Worm (Caenorhabditis elegans) whole organism, young adult: ENCODE data around the gene mtre-1.
A peak's percentile ranks its signal among the peaks of the same experiment; 100 is the strongest.

Experiments used
- B0035.1 ChIP-seq: sonication (generic microtip); optimal IDR thresholded peaks from 2 replicates; lab custom pipeline; 2016; ENCODE audit warnings: missing genetic modification characterization, mild to moderate bottlenecking, missing compliant biosample characterization, missing genotype, missing genetic modification reagents
- B0261.1 ChIP-seq: sonication (generic microtip); optimal IDR thresholded peaks from 2 replicates; lab custom pipeline; 2016; ENCODE audit warnings: mild to moderate bottlenecking, missing genetic modification characterization, moderate library complexity, missing compliant biosample characterization
- B0336.3 ChIP-seq: fragments of 200-800 bp; sonication (Bioruptor generic); IDR thresholded peaks from 2 replicates; pipeline ENCODE4 v1.3.6; 2022; ENCODE audit warnings: missing genetic modification characterization, missing compliant biosample characterization
- C17E4.6 ChIP-seq: fragments of 200-800 bp; sonication (Bioruptor generic); IDR thresholded peaks from 2 replicates; pipeline ENCODE4 v1.3.6; 2022; ENCODE audit warnings: missing genetic modification reagents, missing genetic modification characterization, missing compliant biosample characterization
- F10E7.11 ChIP-seq: sonication (generic microtip); optimal IDR thresholded peaks from 2 replicates; lab custom pipeline; 2017; ENCODE audit warnings: mild to moderate bottlenecking, missing genetic modification characterization, moderate library complexity, missing compliant biosample characterization
- F23B12.7 ChIP-seq: sonication (generic microtip); optimal IDR thresholded peaks from 2 replicates; lab custom pipeline; 2017; ENCODE audit warnings: missing genetic modification characterization, mild to moderate bottlenecking, missing compliant biosample characterization, antibody characterized with exemption, moderate library complexity; ENCODE audit not compliant: insufficient read depth
- F37B4.10 ChIP-seq: fragments of 200-800 bp; sonication (Bioruptor generic); IDR thresholded peaks from 2 replicates; pipeline ENCODE4 v1.3.6; 2022; ENCODE audit warnings: missing genetic modification characterization, missing compliant biosample characterization
- F39B2.1 ChIP-seq: fragments of 200-800 bp; sonication (Bioruptor generic); IDR thresholded peaks from 2 replicates; pipeline ENCODE4 v1.3.6; 2022; ENCODE audit warnings: missing genetic modification reagents, missing genetic modification characterization, missing compliant biosample characterization
- F49E8.2 ChIP-seq: sonication (generic microtip); optimal IDR thresholded peaks from 3 replicates; lab custom pipeline; 2017; ENCODE audit warnings: missing genetic modification characterization, mild to moderate bottlenecking, missing compliant biosample characterization, antibody characterized with exemption, moderate library complexity; ENCODE audit not compliant: insufficient read depth
- F55B11.4 ChIP-seq: sonication (generic microtip); optimal IDR thresholded peaks from 2 replicates; lab custom pipeline; 2016; ENCODE audit warnings: missing compliant biosample characterization, missing genetic modification characterization, borderline replicate concordance; ENCODE audit not compliant: insufficient read depth
- F57A8.1 ChIP-seq: fragments of 200-800 bp; sonication (Bioruptor generic); optimal IDR thresholded peaks from 2 replicates; lab custom pipeline; 2018; ENCODE audit warnings: mild to moderate bottlenecking, missing genetic modification characterization, moderate library complexity, missing compliant biosample characterization
- T26A5.8 ChIP-seq: sonication (generic microtip); optimal IDR thresholded peaks from 2 replicates; lab custom pipeline; 2016; ENCODE audit warnings: missing genetic modification characterization, missing compliant biosample characterization
- Y53G8AR.9 ChIP-seq: fragments of 200-800 bp; sonication (Bioruptor generic); conservative IDR thresholded peaks from 2 replicates; pipeline ENCODE4 v1.3.6; 2022; ENCODE audit warnings: missing genetic modification reagents, missing genetic modification characterization, missing compliant biosample characterization
- atf-7 ChIP-seq: sonication (generic microtip); optimal IDR thresholded peaks from 2 replicates; lab custom pipeline; 2017; ENCODE audit warnings: mild to moderate bottlenecking, missing genetic modification characterization, missing compliant biosample characterization
- attf-6 ChIP-seq: fragments of 200-800 bp; sonication (Bioruptor generic); IDR thresholded peaks from 2 replicates; pipeline ENCODE4 v1.3.6; 2022; ENCODE audit warnings: missing genetic modification reagents, missing genetic modification characterization, missing compliant biosample characterization
- bed-2 ChIP-seq: fragments of 200-800 bp; sonication (Bioruptor generic); IDR thresholded peaks from 2 replicates; pipeline ENCODE4 v1.3.6; 2022; ENCODE audit warnings: missing genetic modification reagents, missing genetic modification characterization, missing compliant biosample characterization
- cebp-2 ChIP-seq: fragments of 200-800 bp; sonication (Bioruptor generic); IDR thresholded peaks from 2 replicates; pipeline ENCODE4 v1.3.6; 2022; ENCODE audit warnings: missing genetic modification characterization, missing compliant biosample characterization
- ceh-100 ChIP-seq: fragments of 200-800 bp; sonication (Bioruptor generic); IDR thresholded peaks from 2 replicates; pipeline ENCODE4 v1.3.6; 2022; ENCODE audit warnings: missing genetic modification reagents, missing genetic modification characterization, missing compliant biosample characterization
- ceh-27 ChIP-seq: fragments of 200-800 bp; sonication (Bioruptor generic); optimal IDR thresholded peaks from 2 replicates; lab custom pipeline; 2018; ENCODE audit warnings: mild to moderate bottlenecking, missing genetic modification characterization, moderate library complexity, missing compliant biosample characterization
- ceh-79 ChIP-seq: sonication (generic microtip); optimal IDR thresholded peaks from 2 replicates; lab custom pipeline; 2017; ENCODE audit warnings: mild to moderate bottlenecking, missing genetic modification characterization, missing compliant biosample characterization
- die-1 ChIP-seq: sonication (generic microtip); optimal IDR thresholded peaks from 2 replicates; lab custom pipeline; 2016; ENCODE audit warnings: missing genotype, mild to moderate bottlenecking, missing genetic modification characterization, missing compliant biosample characterization
- dpff-1 ChIP-seq: sonication (generic microtip); optimal IDR thresholded peaks from 2 replicates; lab custom pipeline; 2017; ENCODE audit warnings: mild to moderate bottlenecking, missing genetic modification characterization, missing compliant biosample characterization
- efl-1 ChIP-seq: fragments of 150-350 bp; optimal IDR thresholded peaks from 2 replicates; lab custom pipeline; 2014; ENCODE audit warnings: missing biosample characterization, missing genetic modification reagents, missing genetic modification characterization
- gei-17 ChIP-seq: fragments of 200-800 bp; sonication (Bioruptor generic); optimal IDR thresholded peaks from 2 replicates; lab custom pipeline; 2018; ENCODE audit warnings: mild to moderate bottlenecking, missing genetic modification characterization, missing compliant biosample characterization
- hlh-12 ChIP-seq: sonication (generic microtip); optimal IDR thresholded peaks from 2 replicates; lab custom pipeline; 2016; ENCODE audit warnings: missing genetic modification characterization, missing compliant biosample characterization
- hlh-26 ChIP-seq: fragments of 200-800 bp; sonication (Bioruptor generic); conservative IDR thresholded peaks from 2 replicates; pipeline ENCODE4 v1.3.6; 2022; ENCODE audit warnings: missing genetic modification reagents, missing genetic modification characterization, missing compliant biosample characterization
- hsf-1 ChIP-seq: fragments of 200-800 bp; sonication (Bioruptor generic); IDR thresholded peaks from 2 replicates; pipeline ENCODE4 v1.3.6; 2022; ENCODE audit warnings: missing genetic modification reagents, missing genetic modification characterization, missing compliant biosample characterization
- lag-1 ChIP-seq: fragments of 200-800 bp; sonication (Bioruptor generic); IDR thresholded peaks from 2 replicates; pipeline ENCODE4 v1.3.6; 2022; ENCODE audit warnings: missing genetic modification reagents, missing genetic modification characterization, missing compliant biosample characterization
- let-526 ChIP-seq: fragments of 200-800 bp; sonication (Bioruptor generic); IDR thresholded peaks from 2 replicates; pipeline ENCODE4 v1.3.6; 2022; ENCODE audit warnings: missing genetic modification reagents, missing genetic modification characterization, missing compliant biosample characterization
- lin-54 ChIP-seq: fragments of 200-800 bp; sonication (Bioruptor generic); optimal IDR thresholded peaks from 2 replicates; lab custom pipeline; 2018; ENCODE audit warnings: mild to moderate bottlenecking, missing genetic modification characterization, missing compliant biosample characterization
- lir-1 ChIP-seq: fragments of 200-800 bp; sonication (Bioruptor generic); conservative IDR thresholded peaks from 2 replicates; pipeline ENCODE4 v1.3.6; 2022; ENCODE audit warnings: missing genetic modification reagents, missing genetic modification characterization, missing compliant biosample characterization
- lsl-1 ChIP-seq: fragments of 200-800 bp; sonication (Bioruptor generic); optimal IDR thresholded peaks from 2 replicates; lab custom pipeline; 2018; ENCODE audit warnings: mild to moderate bottlenecking, missing genetic modification characterization, moderate library complexity, missing compliant biosample characterization
- madf-6 ChIP-seq: fragments of 200-800 bp; sonication (Bioruptor generic); IDR thresholded peaks from 2 replicates; pipeline ENCODE4 v1.3.6; 2022; ENCODE audit warnings: missing genetic modification reagents, missing genetic modification characterization, missing compliant biosample characterization
- mes-4 ChIP-seq: sonication (generic microtip); optimal IDR thresholded peaks from 2 replicates; lab custom pipeline; 2016; ENCODE audit warnings: missing genotype, missing genetic modification characterization, missing compliant biosample characterization
- mxl-1 ChIP-seq: sonication (generic microtip); optimal IDR thresholded peaks from 2 replicates; lab custom pipeline; 2016; ENCODE audit warnings: missing genetic modification characterization, missing compliant biosample characterization
- nhr-120 ChIP-seq: fragments of 200-800 bp; sonication (Bioruptor generic); IDR thresholded peaks from 2 replicates; pipeline ENCODE4 v1.3.6; 2022; ENCODE audit warnings: missing genetic modification characterization, missing compliant biosample characterization
- nhr-179 ChIP-seq: sonication (generic microtip); optimal IDR thresholded peaks from 2 replicates; lab custom pipeline; 2016; ENCODE audit warnings: mild to moderate bottlenecking, missing genetic modification characterization, missing compliant biosample characterization
- nhr-27 ChIP-seq: fragments of 200-800 bp; sonication (Bioruptor generic); optimal IDR thresholded peaks from 2 replicates; lab custom pipeline; 2018; ENCODE audit warnings: mild to moderate bottlenecking, missing genetic modification characterization, moderate library complexity, missing compliant biosample characterization
- nhr-80 ChIP-seq: sonication (generic microtip); optimal IDR thresholded peaks from 2 replicates; lab custom pipeline; 2016; ENCODE audit warnings: missing genetic modification characterization, missing compliant biosample characterization
- pha-4 ChIP-seq: fragments of 150-350 bp; sonication (generic microtip); optimal IDR thresholded peaks from 2 replicates; lab custom pipeline; 2014; ENCODE audit warnings: missing biosample characterization, missing genetic modification reagents, missing genetic modification characterization
- rcor-1 ChIP-seq: fragments of 200-800 bp; sonication (Bioruptor generic); IDR thresholded peaks from 2 replicates; pipeline ENCODE4 v1.3.6; 2022; ENCODE audit warnings: missing genetic modification reagents, missing genetic modification characterization, missing compliant biosample characterization
- snpc-1.1 ChIP-seq: sonication (generic microtip); optimal IDR thresholded peaks from 2 replicates; lab custom pipeline; 2017; ENCODE audit warnings: missing genetic modification characterization, mild to moderate bottlenecking, missing compliant biosample characterization, antibody characterized with exemption, moderate library complexity, missing genotype, missing genetic modification reagents; ENCODE audit not compliant: insufficient read depth
- snpc-3.4 ChIP-seq: sonication (generic microtip); optimal IDR thresholded peaks from 2 replicates; lab custom pipeline; 2017; ENCODE audit warnings: missing genetic modification characterization, mild to moderate bottlenecking, missing compliant biosample characterization, antibody characterized with exemption, moderate library complexity, missing genotype, missing genetic modification reagents
- tbp1 ChIP-seq: fragments of 200-800 bp; sonication (Bioruptor generic); optimal IDR thresholded peaks from 2 replicates; lab custom pipeline; 2018; ENCODE audit warnings: mild to moderate bottlenecking, missing genetic modification characterization, missing compliant biosample characterization
- tbx-9 ChIP-seq: sonication (generic microtip); optimal IDR thresholded peaks from 2 replicates; lab custom pipeline; 2016; ENCODE audit warnings: borderline replicate concordance, missing genetic modification characterization, inconsistent platforms, missing compliant biosample characterization
- unc-130 ChIP-seq: sonication (generic microtip); optimal IDR thresholded peaks from 2 replicates; lab custom pipeline; 2016; ENCODE audit warnings: missing genetic modification reagents, missing genetic modification characterization, missing compliant biosample characterization
- zim-3 ChIP-seq: sonication (generic microtip); optimal IDR thresholded peaks from 2 replicates; lab custom pipeline; 2017; ENCODE audit warnings: mild to moderate bottlenecking, missing genetic modification characterization, moderate library complexity, missing compliant biosample characterization
- ztf-18 ChIP-seq: sonication (generic microtip); optimal IDR thresholded peaks from 2 replicates; lab custom pipeline; 2016; ENCODE audit warnings: missing genotype, mild to moderate bottlenecking, missing genetic modification characterization, missing compliant biosample characterization
- ztf-25 ChIP-seq: fragments of 200-800 bp; sonication (Bioruptor generic); IDR thresholded peaks from 2 replicates; pipeline ENCODE4 v1.3.6; 2022; ENCODE audit warnings: missing genetic modification reagents, missing genetic modification characterization, missing compliant biosample characterization

The mtre-1 gene

ce11 chrII:8091528-8091927 lies 41.2 kb upstream of the mtre-1 start:
- TF ChIP-seq B0336.3 = no peak; the same call in 1 of the 2 replicates
- peak; percentile 77 for TF ChIP-seq tbp1 (GFP tag; lab: Kevin White, UChicago)
- no peak for TF ChIP-seq F37B4.10
- no peak for TF ChIP-seq let-526
- no peak for TF ChIP-seq efl-1 (GFP tag; lab: Kevin White, UChicago)
- no peak for TF ChIP-seq zim-3
- TF ChIP-seq die-1 = no peak
- TF ChIP-seq ztf-25 = no peak
- TF ChIP-seq nhr-120 (GFP tag; lab: Robert Waterston, UW) = no peak
- no peak for TF ChIP-seq mes-4 (tag; lab: Kevin White, UChicago)
- peak; percentile 37; the same call in 1 of the 2 replicates for TF ChIP-seq ceh-100 (GFP tag; lab: Robert Waterston, UW)
- peak; percentile 78 for TF ChIP-seq rcor-1 (GFP tag; lab: Robert Waterston, UW)
- peak; percentile 30 for TF ChIP-seq nhr-80 (tag; lab: Kevin White, UChicago)
- no peak for TF ChIP-seq ceh-27 (GFP tag; lab: Kevin White, UChicago)
- no peak for TF ChIP-seq atf-7 (tag; lab: Kevin White, UChicago)
- peak; percentile 25 for TF ChIP-seq F49E8.2 (tag; lab: Kevin White, UChicago)
- TF ChIP-seq tbx-9 (tag; lab: Kevin White, UChicago) = no peak
- no peak for TF ChIP-seq B0261.1 (tag; lab: Kevin White, UChicago)
- TF ChIP-seq C17E4.6 (GFP tag; lab: Robert Waterston, UW) = no peak
- no peak for TF ChIP-seq lag-1 (GFP tag; lab: Robert Waterston, UW)
- no peak for TF ChIP-seq B0035.1 (tag; lab: Kevin White, UChicago)
- TF ChIP-seq hlh-26 = no peak
- TF ChIP-seq bed-2 = no peak
- peak; percentile 80 for TF ChIP-seq ztf-18 (tag; lab: Kevin White, UChicago)
- no peak for TF ChIP-seq cebp-2 (GFP tag; lab: Robert Waterston, UW)
- no peak for TF ChIP-seq Y53G8AR.9
- TF ChIP-seq attf-6 (GFP tag; lab: Robert Waterston, UW) = peak; percentile 55; the same call in 1 of the 2 replicates
- TF ChIP-seq F39B2.1 = 0 out of 2 replicates have a peak, but pooled peaks have one; percentile 38
- TF ChIP-seq T26A5.8 (tag; lab: Kevin White, UChicago) = no peak
- no peak for TF ChIP-seq mxl-1 (tag; lab: Kevin White, UChicago)
- TF ChIP-seq lin-54 = no peak
- no peak for TF ChIP-seq unc-130 (GFP tag; lab: Kevin White, UChicago)
- no peak for TF ChIP-seq F55B11.4 (tag; lab: Kevin White, UChicago)
- peak; percentile 10 for TF ChIP-seq pha-4
- TF ChIP-seq nhr-179 (tag; lab: Kevin White, UChicago) = no peak
- TF ChIP-seq snpc-3.4 (tag; lab: Kevin White, UChicago) = peak; percentile 82
- peak; percentile 77 for TF ChIP-seq F23B12.7
- no peak for TF ChIP-seq F10E7.11 (tag; lab: Kevin White, UChicago)
- TF ChIP-seq hsf-1 (GFP tag; lab: Robert Waterston, UW) = 0 out of 2 replicates have a peak, but pooled peaks have one; percentile 30
- no peak for TF ChIP-seq hlh-12 (tag; lab: Kevin White, UChicago)
- TF ChIP-seq madf-6 (GFP tag; lab: Robert Waterston, UW) = peak; percentile 78
- TF ChIP-seq lir-1 (GFP tag; lab: Robert Waterston, UW) = 0 out of 2 replicates have a peak, but pooled peaks have one; percentile 6
- TF ChIP-seq ceh-79 = no peak
- no peak for TF ChIP-seq F57A8.1 (GFP tag; lab: Kevin White, UChicago)
- peak; percentile 95 for TF ChIP-seq snpc-1.1 (tag; lab: Kevin White, UChicago)
- TF ChIP-seq dpff-1 (tag; lab: Kevin White, UChicago) = no peak
- TF ChIP-seq lsl-1 (GFP tag; lab: Kevin White, UChicago) = peak; percentile 56
- TF ChIP-seq gei-17 (GFP tag; lab: Kevin White, UChicago) = no peak
- no peak for TF ChIP-seq nhr-27 (tag; lab: Kevin White, UChicago)
